Worm (Caenorhabditis elegans): ENCODE results near the gene K03D3.2.
"Not testable (repeated sequence)": the region's sequence is repeated elsewhere in the genome, so short reads cannot be mapped to it uniquely, and the experiment has no call there.

Gene K03D3.2

DNA sequence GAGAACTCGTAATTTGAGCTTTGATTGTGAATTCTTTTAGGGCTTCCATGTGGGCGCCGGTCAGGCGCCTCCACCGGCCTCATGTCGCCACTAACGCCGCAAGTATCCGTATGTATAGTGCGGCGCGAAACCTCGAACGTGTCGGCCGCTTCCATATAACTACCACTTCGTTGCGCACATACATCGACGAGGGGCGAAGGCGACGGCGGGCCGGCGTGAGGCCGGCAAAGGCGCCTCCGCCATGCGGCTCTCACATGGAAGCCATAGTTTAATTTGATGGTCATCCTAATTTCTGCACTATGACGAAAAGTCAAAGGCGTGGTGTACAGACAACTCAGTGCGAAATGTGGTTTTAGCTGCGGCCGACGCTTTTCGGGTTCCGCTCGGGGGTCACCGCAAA is 18.3 kb downstream of the K03D3.2 start:
- TF ChIP-seq snpc-1.2 (GFP tag; IDR thresholded peaks at IDR 0.05) = peak; percentile 85
- TF ChIP-seq egl-27 (tag; optimal IDR thresholded peaks at IDR 0.05) = no peak
- 0 out of 2 replicates have a peak, but pooled peaks have one; percentile 36 for TF ChIP-seq D1046.2 (GFP tag; IDR thresholded peaks at IDR 0.05)
- no peak for TF ChIP-seq ces-1 (GFP tag; optimal IDR thresholded peaks at IDR 0.05)
- 0 out of 2 replicates have a peak, but pooled peaks have one; percentile 25 for TF ChIP-seq dmd-9 (GFP tag; IDR thresholded peaks at IDR 0.05)
- TF ChIP-seq egl-43 (GFP tag; IDR thresholded peaks at IDR 0.05) = peak; percentile 60; the same call in 1 of the 2 replicates
- TF ChIP-seq set-16 (GFP tag; IDR thresholded peaks at IDR 0.05) = peak; percentile 75
- no peak for TF ChIP-seq php-3 (GFP tag; IDR thresholded peaks at IDR 0.05)

DNA sequence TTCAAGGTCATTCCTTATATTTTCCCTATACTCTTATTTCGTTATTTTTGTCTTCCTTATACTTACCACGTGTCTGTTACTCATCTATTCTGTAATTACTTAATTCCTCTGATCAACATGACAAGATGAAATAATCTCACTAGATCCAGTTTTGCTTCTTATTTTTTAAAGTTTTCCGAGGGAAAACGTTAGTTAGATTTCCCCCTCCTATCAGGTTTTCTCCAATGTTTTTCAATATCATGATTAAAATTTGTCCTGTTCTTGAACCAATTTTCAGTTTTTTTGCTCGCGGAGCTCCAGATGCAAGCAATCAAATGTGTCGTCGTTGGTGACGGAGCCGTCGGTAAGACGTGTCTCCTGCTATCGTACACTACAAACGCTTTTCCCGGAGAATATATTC is 20.5 kb downstream of the K03D3.2 start, which contains the start of gene rac-2:
rac-2 (plus strand) TSS at position 301 of the 400 bp plus-strand sequence.
- not testable (repeated sequence) for TF ChIP-seq zag-1 (tag; optimal IDR thresholded peaks at IDR 0.05); saeg-2 (GFP tag; IDR thresholded peaks at IDR 0.05); lin-38 (GFP tag; IDR thresholded peaks at IDR 0.05)

DNA sequence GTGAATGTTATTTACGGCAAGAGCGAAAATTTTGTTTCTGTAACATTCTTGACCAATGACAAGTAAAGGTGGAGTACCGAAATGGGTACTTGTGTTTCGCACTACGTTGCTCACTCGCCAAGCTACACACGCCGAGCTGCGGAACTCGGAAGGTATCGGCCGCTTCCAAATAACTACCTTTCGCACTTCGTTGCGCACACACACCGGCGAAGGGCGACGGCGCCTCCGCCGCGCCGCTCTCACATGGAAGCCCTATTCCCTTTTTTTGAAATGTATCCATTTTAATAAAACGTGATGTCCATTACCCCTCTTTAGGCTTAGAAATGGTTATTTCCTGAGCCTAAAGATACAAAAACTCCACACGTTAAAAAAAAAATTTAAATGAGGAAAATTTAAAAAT is 21.5 kb downstream of the K03D3.2 start:
- TF ChIP-seq unc-130 (GFP tag; optimal IDR thresholded peaks at IDR 0.05) (no peak), hlh-11 (tag; optimal IDR thresholded peaks at IDR 0.05) (no peak), cey-2 (tag; optimal IDR thresholded peaks at IDR 0.05; ENCODE audit: borderline replicate concordance, insufficient read depth) (no peak), egl-43 (GFP tag; IDR thresholded peaks at IDR 0.05) (0 out of 2 replicates have a peak, but pooled peaks have one; percentile 47), snpc-1.2 (GFP tag; IDR thresholded peaks at IDR 0.05) (peak; percentile 83), mdl-1 (tag; optimal IDR thresholded peaks at IDR 0.05) (no peak), daf-16 (GFP tag; optimal IDR thresholded peaks at IDR 0.05) (no peak), daf-16 (tag; optimal IDR thresholded peaks at IDR 0.05) (no peak), dmd-8 (GFP tag; IDR thresholded peaks at IDR 0.05) (no peak), ces-1 (GFP tag; optimal IDR thresholded peaks at IDR 0.05) (no peak), mxl-2 (GFP tag; conservative IDR thresholded peaks at IDR 0.05) (no peak)

DNA sequence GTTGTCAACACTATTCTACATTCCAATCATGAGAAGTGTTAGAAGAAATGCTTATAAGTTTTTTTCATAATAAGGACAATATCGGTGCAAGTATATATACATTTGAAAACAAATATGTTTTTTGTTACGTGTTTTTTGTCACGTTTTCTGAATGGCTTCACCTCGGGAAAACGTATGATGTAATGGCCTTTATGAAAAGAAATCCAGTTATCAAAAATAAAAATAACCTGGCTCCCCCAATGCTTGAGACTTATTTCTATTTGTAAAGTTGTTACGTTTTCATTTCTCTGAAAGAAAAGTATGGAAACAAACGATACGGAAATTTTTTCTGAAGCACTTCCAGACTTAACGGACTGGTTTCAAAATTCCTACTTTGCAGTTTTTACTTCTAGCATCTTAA is 29.6 kb downstream of the K03D3.2 start, which contains the start of gene srz-72:
srz-72 (plus strand) TSS at position 301 of the 400 bp plus-strand sequence.
- no peak for TF ChIP-seq pha-4 (GFP tag; IDR thresholded peaks at IDR 0.05)
- no peak for TF ChIP-seq pha-4 (tag; optimal IDR thresholded peaks at IDR 0.05)
- TF ChIP-seq sdz-12 (GFP tag; optimal IDR thresholded peaks at IDR 0.05) = no peak
- TF ChIP-seq nhr-10 (tag; optimal IDR thresholded peaks at IDR 0.05) = no peak

DNA sequence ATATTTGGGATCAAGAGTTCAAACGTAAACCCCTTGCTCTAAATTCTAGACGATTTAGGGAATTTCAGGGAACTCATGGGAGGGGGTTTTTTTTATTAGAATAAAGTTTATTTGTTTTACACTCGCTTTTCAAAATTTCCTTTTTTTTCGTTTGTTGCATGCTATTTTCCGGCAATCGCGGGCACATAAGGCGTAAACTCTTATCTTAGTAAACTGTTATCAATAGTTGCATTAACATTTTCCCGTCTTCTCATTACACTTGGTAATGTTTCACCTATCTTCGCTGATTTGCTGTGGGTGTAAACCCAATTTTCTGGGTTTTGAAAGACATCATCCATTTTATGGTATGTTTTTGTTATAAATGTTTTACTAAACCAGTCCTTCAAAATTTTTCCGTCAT is 34.5 kb downstream of the K03D3.2 start:
- TF ChIP-seq daf-16 (GFP tag; optimal IDR thresholded peaks at IDR 0.05) (no peak), daf-16 (tag; optimal IDR thresholded peaks at IDR 0.05) (peak; percentile 69), pqm-1 (tag; optimal IDR thresholded peaks at IDR 0.05) (peak; percentile 68), mes-2 (tag; optimal IDR thresholded peaks at IDR 0.05; ENCODE audit: poor library complexity, severe bottlenecking) (no peak), jun-1 (tag; optimal IDR thresholded peaks at IDR 0.05) (no peak), dve-1 (tag; optimal IDR thresholded peaks at IDR 0.05; ENCODE audit: insufficient read depth) (no peak), pha-4 (GFP tag; IDR thresholded peaks at IDR 0.05) (no peak), pha-4 (tag; optimal IDR thresholded peaks at IDR 0.05) (no peak), nhr-76 (tag; optimal IDR thresholded peaks at IDR 0.05) (no peak), spr-1 (tag; optimal IDR thresholded peaks at IDR 0.05) (no peak), nhr-11 (tag; optimal IDR thresholded peaks at IDR 0.05) (no peak), ceh-20 (GFP tag; IDR thresholded peaks at IDR 0.05) (no peak), nhr-6 (tag; optimal IDR thresholded peaks at IDR 0.05) (no peak), ZK546.5 (tag; optimal IDR thresholded peaks at IDR 0.05) (no peak), Y105C5A.15 (GFP tag; IDR thresholded peaks at IDR 0.05) (no peak), nhr-25 (tag; optimal IDR thresholded peaks at IDR 0.05; ENCODE audit: borderline replicate concordance, insufficient read depth) (no peak)

Measured in whole organism, L4 larva.